Fruit fly (Drosophila melanogaster): Measurements from ENCODE around the gene Nna1.

Gene Nna1

dm6 chrX:13764397-13765119 lies 72.5 kb downstream of the Nna1 start (continued):
- TF ChIP-seq ATbp (GFP tag; optimal IDR thresholded peaks at IDR 0.05) (no peak), sna (GFP tag; IDR thresholded peaks at IDR 0.05; ENCODE audit: partially characterized antibody) (no peak), D (optimal IDR thresholded peaks at IDR 0.05) (no peak), D (GFP tag; optimal IDR thresholded peaks at IDR 0.05) (no peak), Rx (GFP tag; IDR thresholded peaks at IDR 0.05) (peak; percentile 8; the same call in 1 of the 2 replicates), eyg (GFP tag; optimal IDR thresholded peaks at IDR 0.05) (no peak), jing (GFP tag; optimal IDR thresholded peaks at IDR 0.05) (peak; percentile 0), CG7745 (tag; optimal IDR thresholded peaks at IDR 0.05) (no peak), CG17802 (tag; optimal IDR thresholded peaks at IDR 0.05) (no peak), gcm (GFP tag; optimal IDR thresholded peaks at IDR 0.05) (no peak), ssp (GFP tag; IDR thresholded peaks at IDR 0.05) (peak; percentile 26; the same call in 1 of the 2 replicates), D19A (tag; optimal IDR thresholded peaks at IDR 0.05) (peak; percentile 46), vfl (GFP tag; optimal IDR thresholded peaks at IDR 0.05) (no peak), CG6272 (GFP tag; IDR thresholded peaks at IDR 0.05) (no peak), psq (GFP tag; optimal IDR thresholded peaks at IDR 0.05) (no peak), CG1603 (tag; optimal IDR thresholded peaks at IDR 0.05) (peak; percentile 35), CG3838 (GFP tag; optimal IDR thresholded peaks at IDR 0.05) (no peak), CG7987 (GFP tag; optimal IDR thresholded peaks at IDR 0.05) (no peak), fd3F (GFP tag; optimal IDR thresholded peaks at IDR 0.05) (peak; percentile 32), CG10147 (GFP tag; optimal IDR thresholded peaks at IDR 0.05) (no peak), CG30431 (GFP tag; optimal IDR thresholded peaks at IDR 0.05) (no peak), CG11723 (GFP tag; optimal IDR thresholded peaks at IDR 0.05) (no peak), hth (optimal IDR thresholded peaks at IDR 0.05) (no peak), CG8944 (GFP tag; optimal IDR thresholded peaks at IDR 0.05) (no peak), MBD-R2 (GFP tag; IDR thresholded peaks at IDR 0.05) (no peak), CG9932 (GFP tag; IDR thresholded peaks at IDR 0.05) (no peak), MTF-1 (GFP tag; optimal IDR thresholded peaks at IDR 0.05; ENCODE audit: borderline replicate concordance) (no peak), chinmo (GFP tag; IDR thresholded peaks at IDR 0.05; ENCODE audit: partially characterized antibody) (no peak), CG4617 (GFP tag; optimal IDR thresholded peaks at IDR 0.05; ENCODE audit: borderline replicate concordance) (no peak), crp (GFP tag; optimal IDR thresholded peaks at IDR 0.05) (no peak), kay (GFP tag; optimal IDR thresholded peaks at IDR 0.05) (no peak), Doc2 (GFP tag; IDR thresholded peaks at IDR 0.05) (no peak), CG7786 (GFP tag; optimal IDR thresholded peaks at IDR 0.05) (no peak), CG42726 (GFP tag; IDR thresholded peaks at IDR 0.05; ENCODE audit: partially characterized antibody) (no peak), Antp (GFP tag; optimal IDR thresholded peaks at IDR 0.05) (no peak), CG3847 (GFP tag; IDR thresholded peaks at IDR 0.05) (peak; percentile 38), row (GFP tag; IDR thresholded peaks at IDR 0.05) (peak; percentile 63), CG7271 (tag; optimal IDR thresholded peaks at IDR 0.05) (no peak), CG4282 (GFP tag; optimal IDR thresholded peaks at IDR 0.05) (no peak), HLH4C (GFP tag; IDR thresholded peaks at IDR 0.05; ENCODE audit: partially characterized antibody) (0 out of 3 replicates have a peak, but pooled peaks have one; percentile 12), CG6654 (GFP tag; optimal IDR thresholded peaks at IDR 0.05) (no peak), dpn (GFP tag; optimal IDR thresholded peaks at IDR 0.05) (peak in 1 of 2 experiments; percentile 55), Adf1 (GFP tag; IDR thresholded peaks at IDR 0.05) (no peak), CG5245 (GFP tag; optimal IDR thresholded peaks at IDR 0.05) (no peak), CG7928 (GFP tag; optimal IDR thresholded peaks at IDR 0.05) (no peak), CG11085 (GFP tag; IDR thresholded peaks at IDR 0.05) (no peak), Dip3 (GFP tag; optimal IDR thresholded peaks at IDR 0.05) (no peak), CG9437 (GFP tag; optimal IDR thresholded peaks at IDR 0.05) (peak; percentile 39), CG5180 (GFP tag; optimal IDR thresholded peaks at IDR 0.05) (peak; percentile 14), CG33557 (GFP tag; optimal IDR thresholded peaks at IDR 0.05) (no peak)
